Worm (Caenorhabditis elegans) whole organism, L4 larva: Measurements from ENCODE around the gene C35C5.8.

ENCODE experiments used
- T26A8.4 ChIP-seq: fragments of 200-800 bp; sonication (Bioruptor generic); IDR thresholded peaks from 2 replicates; pipeline ENCODE4 v1.3.6; 2022; ENCODE audit warnings: missing genetic modification characterization, missing compliant biosample characterization
- Y48G9A.11 ChIP-seq: fragments of 200-800 bp; sonication (Bioruptor generic); IDR thresholded peaks from 2 replicates; pipeline ENCODE4 v1.3.6; 2022; ENCODE audit warnings: missing genetic modification reagents, missing genetic modification characterization, missing compliant biosample characterization
- lin-39 ChIP-seq: fragments of 150-350 bp; optimal IDR thresholded peaks from 2 replicates; lab custom pipeline; 2014; ENCODE audit warnings: missing biosample characterization, missing genetic modification reagents, missing genetic modification characterization
- lsy-2 ChIP-seq, 2 experiments: fragments of 150-350 bp in 1 of 2; sonication (generic microtip) in 1 of 2; optimal IDR thresholded peaks; 2 replicates each; lab custom pipeline; 2014 to 2017; ENCODE audit warnings: missing biosample characterization in 2 of 2, missing genetic modification characterization in 2 of 2
- mep-1 ChIP-seq: fragments of 150-350 bp; sonication (generic microtip); optimal IDR thresholded peaks from 3 replicates; lab custom pipeline; 2014; ENCODE audit warnings: missing biosample characterization, missing genetic modification characterization
- nhr-10 ChIP-seq: fragments of 150-350 bp; optimal IDR thresholded peaks from 2 replicates; lab custom pipeline; 2014; ENCODE audit warnings: missing biosample characterization, missing genetic modification characterization
- nhr-77 ChIP-seq: fragments of 150-350 bp; optimal IDR thresholded peaks from 2 replicates; lab custom pipeline; 2014; ENCODE audit warnings: missing biosample characterization, missing genetic modification characterization
- skn-1 ChIP-seq: fragments of 150-350 bp; optimal IDR thresholded peaks from 2 replicates; lab custom pipeline; 2014; ENCODE audit warnings: missing biosample characterization, missing genetic modification characterization
- unc-62 ChIP-seq, 3 experiments: fragments of 150-350 bp in 1 of 3; sonication (generic microtip); optimal IDR thresholded peaks in 2 of 3; peaks in 1 of 3; 1 replicate in 1 of 3; 2 replicates in 2 of 3; lab custom pipeline; 2014 to 2017; ENCODE audit warnings: missing biosample characterization in 3 of 3, missing genetic modification characterization in 3 of 3, missing genetic modification reagents in 3 of 3, missing genotype in 1 of 3
- vab-7 ChIP-seq: fragments of 200-800 bp; sonication (Bioruptor generic); IDR thresholded peaks from 2 replicates; pipeline ENCODE4 v1.3.6; 2022; ENCODE audit warnings: missing genetic modification reagents, missing genetic modification characterization, missing compliant biosample characterization

DNA sequence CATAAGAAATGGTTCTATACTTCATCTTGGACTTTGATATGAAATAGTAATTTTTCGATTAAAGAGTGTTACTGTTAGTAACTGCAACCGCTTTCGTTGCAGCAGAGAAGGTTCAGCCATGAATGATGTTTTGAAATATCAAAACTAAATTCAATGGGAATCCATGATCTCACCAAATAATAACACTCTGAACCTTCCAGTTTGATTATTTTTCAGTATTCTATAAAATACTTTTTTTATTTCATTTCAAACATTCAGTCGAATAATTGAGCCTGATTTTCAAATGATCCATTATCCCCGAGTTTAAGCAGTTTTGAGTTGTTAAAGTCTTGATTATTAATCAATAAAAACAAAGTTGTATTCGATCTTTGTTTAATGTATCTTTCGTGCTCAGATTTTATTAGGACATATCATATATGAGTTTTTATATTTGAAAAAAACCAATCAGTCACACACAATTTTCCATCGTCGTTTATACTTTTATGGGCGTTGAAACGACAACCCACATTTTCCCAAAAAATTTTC is 3.9 kb downstream of the C35C5.8 start, which contains the start of gene gcp-2.2:
- TF ChIP-seq lsy-2 (tag; optimal IDR thresholded peaks at IDR 0.05; lab: Kevin White, UChicago) (no peak), T26A8.4 (GFP tag; lab: Robert Waterston, UW) (no peak), lin-39 (tag; lab: Kevin White, UChicago) (no peak), nhr-77 (tag; lab: Kevin White, UChicago) (no peak), mep-1 (no peak), vab-7 (GFP tag; lab: Robert Waterston, UW) (no peak), skn-1 (no peak), Y48G9A.11 (GFP tag; lab: Robert Waterston, UW) (no peak), unc-62 (GFP tag; optimal IDR thresholded peaks at IDR 0.05 in 1 of 2; lab: Kevin White, UChicago) (no peak), unc-62 (tag; optimal IDR thresholded peaks at IDR 0.05; lab: Kevin White, UChicago) (no peak), nhr-10 (tag; lab: Kevin White, UChicago) (no peak)
